Fruit fly (Drosophila melanogaster) whole organism, embryonic: ENCODE measurements around the gene Klp10A.
A peak's percentile ranks its signal among the peaks of the same experiment; 100 is the strongest.

Experiments used
- CG11560 ChIP-seq: fragments of 200-800 bp; sonication (Bioruptor generic); IDR thresholded peaks from 3 replicates; pipeline ENCODE4 v1.3.6; 2022; ENCODE audit warnings: missing biosample characterization, missing genetic modification characterization
- CG14710 ChIP-seq: fragments of 200-800 bp; sonication (Bioruptor generic); optimal IDR thresholded peaks from 3 replicates; lab custom pipeline; 2019; ENCODE audit warnings: missing biosample characterization, mild to moderate bottlenecking, missing genetic modification characterization, moderate library complexity
- CG14860 ChIP-seq: fragments of 200-800 bp; sonication (Bioruptor generic); IDR thresholded peaks from 3 replicates; pipeline ENCODE4 v1.3.6; 2022; ENCODE audit warnings: missing biosample characterization, missing genetic modification characterization; ENCODE audit not compliant: partially characterized antibody
- CG15269 ChIP-seq: fragments of 200-800 bp; sonication (Bioruptor generic); optimal IDR thresholded peaks from 2 replicates; lab custom pipeline; 2018; ENCODE audit warnings: missing biosample characterization, mild to moderate bottlenecking, missing genetic modification characterization, moderate library complexity
- CG17328 ChIP-seq: fragments of 200-800 bp; sonication (Bioruptor generic); IDR thresholded peaks from 2 replicates; pipeline ENCODE4 v1.3.6; 2022; ENCODE audit warnings: missing biosample characterization, missing genetic modification characterization
- CG2202 ChIP-seq: fragments of 200-800 bp; sonication (Bioruptor generic); optimal IDR thresholded peaks from 2 replicates; lab custom pipeline; 2018; ENCODE audit warnings: missing biosample characterization, mild to moderate bottlenecking, missing genetic modification characterization
- CG2889 ChIP-seq: fragments of 200-800 bp; sonication (Bioruptor generic); IDR thresholded peaks from 3 replicates; pipeline ENCODE4 v1.3.6; 2022; ENCODE audit warnings: missing biosample characterization, missing genetic modification characterization
- CG3995 ChIP-seq: fragments of 200-800 bp; sonication (Bioruptor generic); optimal IDR thresholded peaks from 3 replicates; lab custom pipeline; 2016; ENCODE audit warnings: missing biosample characterization, missing genetic modification characterization
- CG4424 ChIP-seq: fragments of 200-800 bp; sonication (Bioruptor generic); optimal IDR thresholded peaks from 3 replicates; lab custom pipeline; 2016; ENCODE audit warnings: missing biosample characterization, missing genetic modification characterization
- CG4617 ChIP-seq: fragments of 200-800 bp; sonication (Bioruptor generic); optimal IDR thresholded peaks from 3 replicates; lab custom pipeline; 2016; ENCODE audit warnings: missing biosample characterization, missing genetic modification characterization, borderline replicate concordance
- CG4707 ChIP-seq: fragments of 200-800 bp; sonication (Bioruptor generic); optimal IDR thresholded peaks from 2 replicates; lab custom pipeline; 2018; ENCODE audit warnings: missing biosample characterization, mild to moderate bottlenecking, missing genetic modification characterization, moderate library complexity
- CG4820 ChIP-seq: fragments of 200-800 bp; sonication (Bioruptor generic); optimal IDR thresholded peaks from 3 replicates; lab custom pipeline; 2016; ENCODE audit warnings: missing biosample characterization, missing genetic modification characterization
- CG5953 ChIP-seq: fragments of 200-800 bp; sonication (Bioruptor generic); IDR thresholded peaks from 2 replicates; pipeline ENCODE4 v1.3.6; 2022; ENCODE audit warnings: missing biosample characterization, missing genetic modification characterization
- CG6654 ChIP-seq: fragments of 200-800 bp; sonication (Bioruptor generic); optimal IDR thresholded peaks from 2 replicates; lab custom pipeline; 2017; ENCODE audit warnings: missing biosample characterization, mild to moderate bottlenecking, missing genetic modification characterization
- CG7786 ChIP-seq: fragments of 200-800 bp; sonication (Bioruptor generic); optimal IDR thresholded peaks from 2 replicates; lab custom pipeline; 2016; ENCODE audit warnings: missing biosample characterization, missing genetic modification characterization
- CG7963 ChIP-seq: fragments of 200-800 bp; sonication (Bioruptor generic); IDR thresholded peaks from 3 replicates; pipeline ENCODE4 v1.3.6; 2022; ENCODE audit warnings: missing biosample characterization, missing genetic modification characterization; ENCODE audit not compliant: partially characterized antibody
- CG9876 ChIP-seq: fragments of 200-800 bp; sonication (Bioruptor generic); optimal IDR thresholded peaks from 2 replicates; lab custom pipeline; 2016; ENCODE audit warnings: missing biosample characterization, missing genetic modification characterization
- Dek ChIP-seq: fragments of 200-800 bp; sonication (Bioruptor generic); optimal IDR thresholded peaks from 3 replicates; lab custom pipeline; 2019; ENCODE audit warnings: missing biosample characterization, mild to moderate bottlenecking, missing genetic modification characterization, moderate library complexity
- E2f2 ChIP-seq: fragments of 200-800 bp; sonication (Bioruptor generic); IDR thresholded peaks from 2 replicates; pipeline ENCODE4 v1.3.6; 2022; ENCODE audit warnings: missing biosample characterization, missing genetic modification characterization
- Eip74EF ChIP-seq, 2 experiments: fragments of 200-800 bp in 1 of 2; fragments of >200 bp in 1 of 2; sonication (Bioruptor generic) in 1 of 2; optimal IDR thresholded peaks; 2 replicates each; lab custom pipeline; 2017 to 2019; ENCODE audit warnings: missing biosample characterization in 2 of 2, missing genetic modification characterization in 2 of 2, mild to moderate bottlenecking in 1 of 2, moderate library complexity in 1 of 2
- Fer1 ChIP-seq: fragments of 200-800 bp; sonication (Bioruptor generic); optimal IDR thresholded peaks from 2 replicates; lab custom pipeline; 2017; ENCODE audit warnings: missing biosample characterization, mild to moderate bottlenecking, missing genetic modification characterization
- GATAe ChIP-seq: fragments of 200-800 bp; sonication (Bioruptor generic); conservative IDR thresholded peaks from 2 replicates; pipeline ENCODE4 v1.3.6; 2022; ENCODE audit warnings: missing biosample characterization, missing genetic modification characterization
- HLH3B ChIP-seq: fragments of 200-800 bp; sonication (Bioruptor generic); IDR thresholded peaks from 2 replicates; pipeline ENCODE4 v1.3.6; 2022; ENCODE audit warnings: missing biosample characterization, missing genetic modification characterization
- Hey ChIP-seq: fragments of 200-800 bp; sonication (Bioruptor generic); optimal IDR thresholded peaks from 3 replicates; lab custom pipeline; 2018; ENCODE audit warnings: missing biosample characterization, mild to moderate bottlenecking, missing genetic modification characterization
- Lhr ChIP-seq: fragments of 200-800 bp; sonication (Bioruptor generic); optimal IDR thresholded peaks from 3 replicates; lab custom pipeline; 2017; ENCODE audit warnings: mild to moderate bottlenecking, missing biosample characterization, missing genetic modification reagents, missing genetic modification characterization
- Mes4 ChIP-seq: fragments of 200-800 bp; sonication (Bioruptor generic); optimal IDR thresholded peaks from 2 replicates; lab custom pipeline; 2016; ENCODE audit warnings: missing biosample characterization, missing genetic modification characterization
- NC2α ChIP-seq: fragments of 200-800 bp; sonication (Bioruptor generic); optimal IDR thresholded peaks from 2 replicates; lab custom pipeline; 2016; ENCODE audit warnings: missing biosample characterization, missing genetic modification characterization
- NK7.1 ChIP-seq: fragments of 200-800 bp; sonication (Bioruptor generic); optimal IDR thresholded peaks from 3 replicates; lab custom pipeline; 2016; ENCODE audit warnings: missing biosample characterization, missing genetic modification characterization
- Rfx ChIP-seq: fragments of 200-800 bp; sonication (Bioruptor generic); IDR thresholded peaks from 2 replicates; pipeline ENCODE4 v1.3.6; 2022; ENCODE audit warnings: missing biosample characterization, missing genetic modification characterization
- Scr ChIP-seq: fragments of 200-800 bp; sonication (Bioruptor generic); IDR thresholded peaks from 2 replicates; pipeline ENCODE4 v1.3.6; 2022; ENCODE audit warnings: missing biosample characterization, missing genetic modification characterization; ENCODE audit not compliant: partially characterized antibody
- Side ChIP-seq: fragments of 200-800 bp; sonication (Bioruptor generic); optimal IDR thresholded peaks from 2 replicates; lab custom pipeline; 2016; ENCODE audit warnings: missing biosample characterization, missing genetic modification characterization
- Ssrp ChIP-seq: fragments of 200-800 bp; sonication (Bioruptor generic); optimal IDR thresholded peaks from 2 replicates; lab custom pipeline; 2018; ENCODE audit warnings: missing biosample characterization, mild to moderate bottlenecking, missing genetic modification characterization, moderate library complexity
- TFAM ChIP-seq: fragments of 200-800 bp; sonication (Bioruptor generic); optimal IDR thresholded peaks from 2 replicates; lab custom pipeline; 2017; ENCODE audit warnings: missing biosample characterization, missing genetic modification characterization, inconsistent platforms
- Trl ChIP-seq, 3 experiments: fragments of >200 bp in 2 of 3; fragments of 200-800 bp in 1 of 3; sonication (Bioruptor generic) in 1 of 3; optimal IDR thresholded peaks; 2 replicates in 1 of 3; 3 replicates in 2 of 3; lab custom pipeline; 2016 to 2017; ENCODE audit warnings: missing biosample characterization in 1 of 3, missing genetic modification characterization in 1 of 3
- amos ChIP-seq: fragments of 200-800 bp; sonication (Bioruptor generic); IDR thresholded peaks from 2 replicates; pipeline ENCODE4 v1.3.6; 2022; ENCODE audit warnings: missing biosample characterization, missing genetic modification characterization; ENCODE audit not compliant: partially characterized antibody
- corto ChIP-seq: fragments of 200-800 bp; sonication (Bioruptor generic); optimal IDR thresholded peaks from 2 replicates; lab custom pipeline; 2016; ENCODE audit warnings: missing biosample characterization, mild to moderate bottlenecking, missing genetic modification characterization, moderate library complexity
- grau ChIP-seq: fragments of 200-800 bp; optimal IDR thresholded peaks from 3 replicates; lab custom pipeline; 2019; ENCODE audit warnings: missing biosample characterization, mild to moderate bottlenecking, missing genetic modification characterization, moderate library complexity
- lilli ChIP-seq: fragments of 200-800 bp; sonication (Bioruptor generic); optimal IDR thresholded peaks from 3 replicates; lab custom pipeline; 2016; ENCODE audit warnings: missing biosample characterization, missing genetic modification characterization
- nau ChIP-seq: fragments of 200-800 bp; sonication (Bioruptor generic); optimal IDR thresholded peaks from 3 replicates; lab custom pipeline; 2017; ENCODE audit warnings: missing biosample characterization, mild to moderate bottlenecking, missing genetic modification characterization, missing genetic modification reagents
- psq ChIP-seq: fragments of 200-800 bp; sonication (Bioruptor generic); optimal IDR thresholded peaks from 2 replicates; lab custom pipeline; 2017; ENCODE audit warnings: missing biosample characterization, missing genetic modification characterization
- sd ChIP-seq: fragments of 200-800 bp; sonication (Bioruptor generic); optimal IDR thresholded peaks from 3 replicates; lab custom pipeline; 2018; ENCODE audit warnings: missing biosample characterization, mild to moderate bottlenecking, missing genetic modification characterization, moderate library complexity
- slbo ChIP-seq: fragments of 200-800 bp; sonication (Bioruptor generic); IDR thresholded peaks from 2 replicates; pipeline ENCODE4 v1.3.6; 2022; ENCODE audit warnings: missing biosample characterization, missing genetic modification characterization
- sob ChIP-seq: fragments of 200-800 bp; sonication (Bioruptor generic); IDR thresholded peaks from 2 replicates; pipeline ENCODE4 v1.3.6; 2022; ENCODE audit warnings: missing biosample characterization, missing genetic modification characterization
- sr ChIP-seq: fragments of 200-800 bp; sonication (Bioruptor generic); IDR thresholded peaks from 3 replicates; pipeline ENCODE4 v1.3.6; 2022; ENCODE audit warnings: missing biosample characterization, missing genetic modification characterization
- tll ChIP-seq, 2 experiments: fragments of 200-800 bp in 1 of 2; fragments of >200 bp in 1 of 2; sonication (Bioruptor generic) in 1 of 2; optimal IDR thresholded peaks; 2 replicates each; lab custom pipeline; 2017 to 2019; ENCODE audit warnings: missing biosample characterization in 2 of 2, missing genetic modification characterization in 2 of 2, mild to moderate bottlenecking in 1 of 2, moderate library complexity in 1 of 2
- trh ChIP-seq: fragments of 200-800 bp; sonication (Bioruptor generic); optimal IDR thresholded peaks from 2 replicates; lab custom pipeline; 2016; ENCODE audit warnings: missing biosample characterization, missing genetic modification characterization
- ttk ChIP-seq: fragments of 200-800 bp; sonication (Bioruptor generic); IDR thresholded peaks from 2 replicates; pipeline ENCODE4 v2.1.2; 2022; ENCODE audit warnings: missing biosample characterization, missing genetic modification characterization
- unc-4 ChIP-seq: fragments of 200-800 bp; sonication (Bioruptor generic); IDR thresholded peaks from 2 replicates; pipeline ENCODE4 v1.3.6; 2022; ENCODE audit warnings: missing biosample characterization, missing genetic modification characterization; ENCODE audit not compliant: partially characterized antibody
- wek ChIP-seq: fragments of 200-800 bp; sonication (Bioruptor generic); optimal IDR thresholded peaks from 3 replicates; lab custom pipeline; 2018; ENCODE audit warnings: missing biosample characterization, mild to moderate bottlenecking, missing genetic modification characterization, moderate library complexity

Klp10A gene

dm6 chrX:11148272-11148835 lies 11.4 kb upstream of the Klp10A start, which contains the start of gene Ran (continued):
- TF ChIP-seq Trl (optimal IDR thresholded peaks at IDR 0.05; lab: Kevin White, UChicago) (no peak), Trl (GFP tag; optimal IDR thresholded peaks at IDR 0.05; lab: Kevin White, UChicago) (no peak), Scr (GFP tag; lab: Robert Waterston, UW) (peak; percentile 43), sob (GFP tag; lab: Robert Waterston, UW) (peak; percentile 43), CG9876 (no peak), Lhr (GFP tag; lab: Kevin White, UChicago) (no peak), psq (no peak), CG7963 (0 out of 3 replicates have a peak, but pooled peaks have one; percentile 42), E2f2 (GFP tag; lab: Robert Waterston, UW) (peak; percentile 23; the same call in 1 of the 2 replicates), nau (GFP tag; lab: Kevin White, UChicago) (no peak), lilli (no peak), CG6654 (no peak), CG3995 (GFP tag; lab: Kevin White, UChicago) (no peak), Rfx (GFP tag; lab: Robert Waterston, UW) (peak; percentile 57), NK7.1 (no peak), CG14710 (tag; lab: Kevin White, UChicago) (peak; percentile 31), Side (GFP tag; lab: Kevin White, UChicago) (no peak), slbo (GFP tag; lab: Robert Waterston, UW) (peak; percentile 49), CG4820 (no peak), Mes4 (no peak), trh (GFP tag; lab: Kevin White, UChicago) (no peak), GATAe (GFP tag; lab: Robert Waterston, UW) (0 out of 2 replicates have a peak, but pooled peaks have one; percentile 10), corto (no peak), CG4424 (GFP tag; lab: Kevin White, UChicago) (no peak), NC2α (GFP tag; lab: Kevin White, UChicago) (no peak), tll (GFP tag; optimal IDR thresholded peaks at IDR 0.05; lab: Kevin White, UChicago) (no peak), amos (GFP tag; lab: Robert Waterston, UW) (peak; percentile 52), Fer1 (GFP tag; lab: Kevin White, UChicago) (no peak), grau (peak; percentile 15), Eip74EF (GFP tag; optimal IDR thresholded peaks at IDR 0.05; lab: Kevin White, UChicago) (no peak), sd (tag; lab: Kevin White, UChicago) (no peak), unc-4 (GFP tag; lab: Robert Waterston, UW) (peak; percentile 33; the same call in 1 of the 2 replicates), CG15269 (tag; lab: Kevin White, UChicago) (no peak), CG2889 (no peak), CG17328 (GFP tag; lab: Robert Waterston, UW) (no peak), ttk (no peak; the same call in 1 of the 2 replicates), CG14860 (GFP tag; lab: Robert Waterston, UW) (no peak), CG4617 (GFP tag; lab: Kevin White, UChicago) (peak; percentile 15), CG4707 (GFP tag; lab: Kevin White, UChicago) (no peak), sr (no peak), Dek (tag; lab: Kevin White, UChicago) (no peak), HLH3B (GFP tag; lab: Robert Waterston, UW) (no peak), Ssrp (tag; lab: Kevin White, UChicago) (no peak), CG5953 (no peak), CG2202 (no peak), CG11560 (tag; lab: Robert Waterston, UW) (no peak), Hey (tag; lab: Kevin White, UChicago) (no peak), CG7786 (GFP tag; lab: Kevin White, UChicago) (no peak), TFAM (GFP tag; lab: Kevin White, UChicago) (no peak), wek (GFP tag; lab: Kevin White, UChicago) (no peak)
